Fruit fly (Drosophila melanogaster): ENCODE results near the gene Cka.

The Cka gene

DNA sequence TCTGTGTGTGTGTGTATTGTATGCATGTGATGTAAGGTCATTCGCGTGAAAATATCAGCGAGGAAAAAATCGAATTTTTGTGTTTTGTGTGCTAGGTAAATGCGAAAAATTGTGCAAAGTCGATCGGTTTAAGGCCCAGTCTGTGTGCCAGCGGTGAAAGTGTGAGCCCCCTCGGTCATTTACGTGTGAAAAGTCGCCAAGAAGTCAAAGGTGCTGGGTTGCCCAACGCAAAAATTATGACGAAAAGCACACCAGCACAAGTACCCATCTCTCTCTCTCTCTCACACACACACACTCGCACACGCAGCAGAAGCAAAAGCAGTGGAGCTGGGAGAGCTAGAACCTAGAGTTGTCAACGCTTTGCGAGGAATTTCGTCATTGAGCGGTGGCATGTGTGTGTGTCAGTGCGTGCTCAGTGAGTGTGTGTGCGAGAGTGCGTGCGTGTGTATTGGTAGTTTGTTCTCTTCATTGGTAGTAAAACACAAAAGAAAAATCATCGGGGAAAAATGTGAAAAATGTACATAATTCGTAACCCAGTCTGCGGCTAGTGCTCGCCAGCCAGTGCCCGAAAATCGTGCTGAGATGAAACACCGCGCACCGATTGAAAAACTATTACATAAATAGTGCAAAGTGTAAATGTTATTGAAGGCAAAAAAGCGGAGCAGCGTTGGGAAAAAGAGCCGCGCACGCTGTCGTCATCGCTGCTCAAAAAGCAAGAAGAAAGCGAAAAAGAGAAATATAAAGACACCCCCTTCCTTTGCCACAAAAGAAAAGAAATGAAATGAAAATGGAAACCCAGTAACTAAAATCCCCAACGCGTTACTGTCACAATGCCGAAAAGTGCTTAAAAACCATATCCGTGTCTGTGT lies 53.1 kb downstream of the Cka start:
- peak; percentile 62 for TF ChIP-seq bab1 (GFP tag; optimal IDR thresholded peaks at IDR 0.05)
- TF ChIP-seq toe (GFP tag; optimal IDR thresholded peaks at IDR 0.05): no peak
- TF ChIP-seq Crg-1 (GFP tag; optimal IDR thresholded peaks at IDR 0.05): no peak
- TF ChIP-seq CG12768 (GFP tag; optimal IDR thresholded peaks at IDR 0.05): no peak
- TF ChIP-seq ovo (GFP tag; optimal IDR thresholded peaks at IDR 0.05): no peak
- TF ChIP-seq CG33017 (tag; optimal IDR thresholded peaks at IDR 0.05): peak; percentile 25
- no peak for TF ChIP-seq Hr96 (GFP tag; optimal IDR thresholded peaks at IDR 0.05)
- no peak for TF ChIP-seq CG5204 (GFP tag; optimal IDR thresholded peaks at IDR 0.05)
- TF ChIP-seq CG14711 (tag; optimal IDR thresholded peaks at IDR 0.05): peak; percentile 98
- TF ChIP-seq tj (GFP tag; optimal IDR thresholded peaks at IDR 0.05): no peak
- TF ChIP-seq cic (GFP tag; optimal IDR thresholded peaks at IDR 0.05): peak; percentile 68
- TF ChIP-seq kay (GFP tag; ENCODE audit: borderline replicate concordance): peak; percentile 33
- TF ChIP-seq Mnt (GFP tag; optimal IDR thresholded peaks at IDR 0.05): peak; percentile 58
- no peak for TF ChIP-seq Clk (GFP tag; optimal IDR thresholded peaks at IDR 0.05)
- TF ChIP-seq CG1620 (GFP tag; optimal IDR thresholded peaks at IDR 0.05): no peak
- peak; percentile 20 for TF ChIP-seq CG7101 (tag; optimal IDR thresholded peaks at IDR 0.05)
- no peak for TF ChIP-seq cnc (optimal IDR thresholded peaks at IDR 0.05)
- TF ChIP-seq CG7045 (GFP tag; optimal IDR thresholded peaks at IDR 0.05): no peak
- no peak for TF ChIP-seq CG11617 (GFP tag; optimal IDR thresholded peaks at IDR 0.05)
- no peak for TF ChIP-seq pad (GFP tag; optimal IDR thresholded peaks at IDR 0.05)

DNA sequence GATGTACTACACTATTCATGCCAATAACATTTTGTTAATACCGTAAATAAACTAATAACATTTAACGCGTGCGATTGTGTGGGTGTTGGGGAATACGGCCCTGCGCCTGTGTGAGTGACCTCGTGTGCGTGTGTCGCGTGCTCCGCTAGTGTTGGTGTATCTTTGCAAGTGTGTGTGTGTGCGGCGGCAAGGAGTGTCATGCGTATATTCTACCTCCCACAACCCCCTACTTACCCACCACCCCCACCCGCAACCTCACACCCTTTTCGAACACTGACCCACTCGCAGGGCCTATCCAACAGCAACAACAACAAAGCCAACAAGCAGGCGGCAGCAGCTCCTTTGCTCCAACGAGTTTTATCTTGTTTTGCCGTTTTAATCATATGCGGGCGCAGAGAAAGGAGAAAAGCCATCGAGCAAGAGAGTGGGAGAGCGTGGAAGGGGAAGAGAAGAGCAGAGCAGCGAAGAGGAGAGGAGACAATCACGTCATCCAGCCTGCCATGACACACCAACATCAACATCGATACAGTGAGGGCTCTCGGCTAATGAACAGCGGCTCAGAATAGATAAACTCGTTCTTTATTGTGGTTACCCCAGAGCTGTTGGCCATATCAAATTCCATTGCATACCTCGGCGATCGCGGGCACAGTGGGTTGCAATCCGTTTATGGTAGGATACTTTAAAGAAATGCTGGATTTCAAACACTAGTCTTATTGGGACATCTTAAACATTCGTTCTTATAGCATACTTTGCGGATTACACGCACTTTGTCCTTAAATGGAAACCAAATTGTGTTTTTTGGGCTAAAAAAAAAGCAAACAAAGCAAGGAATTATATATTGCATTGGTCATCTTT lies 54.1 kb downstream of the Cka start:
- TF ChIP-seq Clk (GFP tag; optimal IDR thresholded peaks at IDR 0.05) (peak; percentile 15), pad (GFP tag; optimal IDR thresholded peaks at IDR 0.05) (peak; percentile 79), CG11617 (GFP tag; optimal IDR thresholded peaks at IDR 0.05) (no peak)

DNA sequence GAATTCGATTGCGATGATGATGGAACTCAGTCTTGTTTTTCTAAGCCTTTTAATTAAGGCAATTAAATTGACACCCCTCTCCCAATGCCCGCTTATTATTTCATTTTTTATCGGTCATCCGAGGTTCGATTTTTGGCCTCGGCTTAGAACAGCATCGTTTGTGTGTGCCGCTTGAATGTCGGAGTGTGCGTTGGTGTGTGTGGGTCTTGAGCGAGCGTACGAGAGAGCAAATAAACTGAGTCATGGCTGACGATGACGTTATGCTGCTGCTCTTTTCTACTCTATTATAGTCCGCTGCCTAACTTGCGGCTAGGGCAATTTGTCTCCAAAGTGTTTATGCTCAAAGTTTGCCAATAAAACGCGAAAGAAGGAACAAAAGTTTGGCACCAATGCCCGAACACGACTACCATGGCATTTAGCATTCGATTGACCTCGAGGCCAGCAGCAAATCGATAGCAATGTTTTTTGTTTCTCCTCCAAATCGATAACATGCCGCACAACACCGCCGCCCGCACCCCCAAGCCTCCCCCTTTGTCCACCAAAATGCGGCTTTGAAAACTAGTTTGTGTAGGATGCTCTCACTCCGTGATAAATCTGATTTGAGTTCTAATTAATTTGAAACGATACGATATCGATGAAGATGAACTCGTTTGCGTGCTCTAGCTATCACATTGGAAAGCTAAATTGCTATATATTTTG lies 55.1 kb downstream of the Cka start:
- TF ChIP-seq CG11617 (GFP tag; optimal IDR thresholded peaks at IDR 0.05) (no peak), Mnt (GFP tag; optimal IDR thresholded peaks at IDR 0.05) (no peak), cic (GFP tag; optimal IDR thresholded peaks at IDR 0.05) (no peak), Hr96 (GFP tag; optimal IDR thresholded peaks at IDR 0.05) (no peak)

DNA sequence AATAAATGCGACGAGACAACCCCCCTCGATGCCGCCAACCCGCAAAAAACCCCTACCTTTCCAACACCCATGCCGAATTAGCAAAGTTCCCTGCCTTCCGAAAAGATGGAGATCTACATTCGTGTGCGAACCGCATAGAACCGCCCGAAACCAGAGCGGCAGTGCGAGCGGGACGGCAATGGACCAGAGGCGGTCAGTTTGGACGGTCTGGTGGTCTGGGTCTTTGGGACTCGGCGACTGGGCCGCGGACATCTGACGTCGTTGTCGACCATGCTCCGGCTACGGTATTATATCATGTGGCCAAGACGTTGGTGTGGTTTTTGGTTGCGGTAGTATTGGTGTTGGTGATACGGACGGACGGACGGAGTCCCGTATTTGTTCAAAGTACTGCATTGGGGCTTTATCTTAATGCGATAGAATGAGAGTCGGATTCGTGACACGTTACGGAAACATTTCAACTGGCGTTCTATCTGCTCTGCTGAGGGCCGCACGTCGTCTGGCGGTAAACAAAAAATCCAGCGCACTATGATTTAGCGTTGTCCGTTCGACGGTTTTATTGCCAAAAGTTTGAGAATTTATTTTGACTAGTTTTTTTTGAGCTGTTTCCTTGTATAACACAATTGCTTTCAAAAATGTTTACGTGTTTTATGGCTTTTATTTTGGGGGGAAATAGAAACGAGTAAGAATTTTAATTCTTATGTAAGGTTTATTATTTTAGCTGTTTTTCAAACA lies 56.4 kb downstream of the Cka start:
- TF ChIP-seq toe (GFP tag; optimal IDR thresholded peaks at IDR 0.05) (no peak), CG7101 (tag; optimal IDR thresholded peaks at IDR 0.05) (peak; percentile 38), cnc (optimal IDR thresholded peaks at IDR 0.05) (no peak), CG14711 (tag; optimal IDR thresholded peaks at IDR 0.05) (peak; percentile 25), tj (GFP tag; optimal IDR thresholded peaks at IDR 0.05) (peak; percentile 2), CG5204 (GFP tag; optimal IDR thresholded peaks at IDR 0.05) (no peak), Hr96 (GFP tag; optimal IDR thresholded peaks at IDR 0.05) (no peak), CG1620 (GFP tag; optimal IDR thresholded peaks at IDR 0.05) (no peak), Mnt (GFP tag; optimal IDR thresholded peaks at IDR 0.05) (peak; percentile 27), bab1 (GFP tag; optimal IDR thresholded peaks at IDR 0.05) (no peak), CG12768 (GFP tag; optimal IDR thresholded peaks at IDR 0.05) (peak; percentile 52), ovo (GFP tag; optimal IDR thresholded peaks at IDR 0.05) (no peak), CG11617 (GFP tag; optimal IDR thresholded peaks at IDR 0.05) (peak; percentile 55), kay (GFP tag; ENCODE audit: borderline replicate concordance) (peak; percentile 93), CG7045 (GFP tag; optimal IDR thresholded peaks at IDR 0.05) (peak; percentile 21), cic (GFP tag; optimal IDR thresholded peaks at IDR 0.05) (peak; percentile 21), Clk (GFP tag; optimal IDR thresholded peaks at IDR 0.05) (peak; percentile 18), pad (GFP tag; optimal IDR thresholded peaks at IDR 0.05) (no peak), Crg-1 (GFP tag; optimal IDR thresholded peaks at IDR 0.05) (no peak), CG33017 (tag; optimal IDR thresholded peaks at IDR 0.05) (peak; percentile 48)

DNA sequence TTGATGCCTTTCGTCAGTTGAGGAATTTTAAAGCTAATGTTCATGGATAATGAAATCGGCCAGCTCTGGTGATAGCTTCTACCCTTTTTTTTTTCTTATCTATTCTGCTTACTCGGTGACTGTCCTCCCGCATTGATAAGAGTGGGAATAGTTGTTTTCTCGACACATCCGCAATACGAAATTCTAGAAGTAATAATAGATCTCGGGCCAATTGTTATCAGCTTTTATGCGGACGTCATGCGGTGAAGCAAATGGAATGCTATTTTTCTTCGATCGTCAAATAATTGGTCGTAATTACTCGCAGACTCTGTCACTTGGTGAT lies 56.9 kb downstream of the Cka start:
- TF ChIP-seq CG1620 (GFP tag; optimal IDR thresholded peaks at IDR 0.05): no peak
- no peak for TF ChIP-seq Crg-1 (GFP tag; optimal IDR thresholded peaks at IDR 0.05)
- no peak for TF ChIP-seq CG7045 (GFP tag; optimal IDR thresholded peaks at IDR 0.05)
- TF ChIP-seq Mnt (GFP tag; optimal IDR thresholded peaks at IDR 0.05): no peak
- TF ChIP-seq CG11617 (GFP tag; optimal IDR thresholded peaks at IDR 0.05): peak; percentile 10
- TF ChIP-seq kay (GFP tag; ENCODE audit: borderline replicate concordance): peak; percentile 68
- peak in 1 of 2 experiments; percentile 44 for TF ChIP-seq cnc (optimal IDR thresholded peaks at IDR 0.05)
- no peak for TF ChIP-seq CG7101 (tag; optimal IDR thresholded peaks at IDR 0.05)
- no peak for TF ChIP-seq tj (GFP tag; optimal IDR thresholded peaks at IDR 0.05)
- no peak for TF ChIP-seq CG33017 (tag; optimal IDR thresholded peaks at IDR 0.05)
- TF ChIP-seq bab1 (GFP tag; optimal IDR thresholded peaks at IDR 0.05): no peak
